Fruit fly (Drosophila melanogaster) S2 (cell line): ENCODE results near the gene CG18213.

ENCODE experiments used
- CG8478 ChIP-seq: fragments of >200 bp; optimal IDR thresholded peaks from 2 replicates; lab custom pipeline; 2018
- CTCF ChIP-seq, 2 experiments: fragments of >200 bp; optimal IDR thresholded peaks; 2 replicates each; lab custom pipeline; 2018

- TF ChIP-seq CTCF (optimal IDR thresholded peaks at IDR 0.05; lab: Kevin White, UChicago) = peak; percentile 14 to 34
- no peak for TF ChIP-seq CG8478
Measured at dm6 chr3R:17072526-17073114, 32.6 kb upstream of the CG18213 start, which contains the start of the genes Ns1 and mRpS11.
